Fruit fly (Drosophila melanogaster) whole organism, larva: ENCODE data around the gene Wdr37.

Experiments used
- noc ChIP-seq: fragments of 200-800 bp; sonication (Bioruptor generic); optimal IDR thresholded peaks from 3 replicates; lab custom pipeline; 2019; ENCODE audit warnings: missing biosample characterization, mild to moderate bottlenecking, missing genetic modification characterization, moderate library complexity

Wdr37 gene

DNA sequence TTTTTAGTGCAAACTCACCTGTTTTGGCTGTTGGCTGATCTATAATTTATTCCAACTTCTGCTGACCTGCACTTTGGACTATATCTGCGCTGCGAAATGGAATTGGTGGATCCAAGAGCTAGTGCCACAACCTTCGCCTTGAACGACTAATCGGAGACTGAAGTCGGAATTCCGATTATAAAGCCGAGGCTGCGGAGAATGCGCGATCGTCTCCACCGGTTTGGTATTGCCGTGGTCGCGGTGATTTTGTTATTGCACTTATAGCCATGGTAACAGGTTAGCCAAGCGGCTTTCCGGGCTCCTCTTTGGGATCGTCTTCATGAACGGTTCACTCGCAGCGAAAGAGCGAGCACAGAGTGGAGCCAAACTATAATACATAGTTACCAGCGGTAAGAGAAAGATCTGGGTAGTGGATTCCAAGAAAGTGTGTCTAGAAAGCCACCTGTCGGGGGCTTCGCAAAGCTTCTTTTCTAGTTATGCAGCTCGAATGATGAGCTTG lies 21.5 kb downstream of the Wdr37 start, which contains the start of gene CG7675:
Gene CG7675, minus strand, starts transcription at position 165 of the 499 bp plus-strand sequence.
- no peak for TF ChIP-seq noc (tag; lab: Kevin White, UChicago)

DNA sequence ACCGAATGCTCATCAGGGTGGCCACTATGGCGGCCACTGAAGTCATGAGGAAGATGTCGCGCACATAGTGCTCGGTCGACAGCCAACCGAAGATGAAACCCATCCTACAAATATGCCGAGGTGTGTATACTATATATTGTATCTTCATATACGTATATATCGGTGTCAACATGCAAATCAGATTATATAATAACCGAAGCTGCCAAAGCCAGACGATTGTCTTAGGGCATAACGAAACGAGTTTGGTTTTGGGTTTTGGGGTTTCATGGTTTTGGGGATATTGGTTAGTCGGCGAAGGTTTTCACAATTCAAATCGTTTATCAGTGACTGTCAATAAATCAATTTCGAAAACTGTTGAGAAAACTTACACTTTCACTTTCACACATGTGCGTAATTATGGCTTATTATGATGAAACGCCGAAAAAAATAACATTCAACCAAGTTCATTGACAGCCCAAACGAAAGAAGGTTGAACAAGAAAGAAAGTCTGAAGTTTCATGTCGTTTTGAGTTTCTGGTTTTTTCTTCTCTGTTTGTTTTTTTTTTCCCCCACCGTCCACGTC lies 22.2 kb downstream of the Wdr37 start:
- no peak for TF ChIP-seq noc (tag; lab: Kevin White, UChicago)

DNA sequence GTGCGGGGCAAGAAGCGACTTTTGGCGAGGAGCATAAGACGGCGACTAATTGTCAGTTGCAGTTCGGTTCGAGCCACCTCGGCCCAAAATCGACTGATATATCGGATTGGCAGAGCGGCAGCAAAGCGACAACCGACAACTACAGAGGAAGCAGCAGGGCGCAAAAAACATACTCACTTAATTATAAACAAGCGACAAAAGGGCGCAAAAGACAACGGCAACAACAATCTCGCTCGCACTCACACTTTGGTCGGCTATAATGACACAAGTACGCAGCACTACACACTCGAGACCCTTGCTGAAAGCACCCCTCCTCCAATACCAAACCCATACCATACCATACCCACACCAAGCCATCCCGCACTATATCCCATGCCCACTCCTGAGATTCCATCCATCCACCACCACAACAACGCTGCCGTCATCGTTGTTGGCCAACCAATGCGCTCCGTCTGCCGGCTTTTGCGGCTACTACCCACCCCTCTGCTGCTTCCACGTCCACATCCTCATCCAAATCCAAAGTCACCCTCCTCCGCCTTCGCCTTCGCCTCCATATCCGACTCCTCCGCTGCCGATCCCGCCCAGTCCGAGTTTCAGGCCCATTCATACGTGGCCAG lies 29.7 kb downstream of the Wdr37 start, which contains the start of gene gl:
Gene gl, minus strand, starts transcription at position 51 of the 617 bp plus-strand sequence.
- TF ChIP-seq noc (tag; lab: Kevin White, UChicago) = no peak

DNA sequence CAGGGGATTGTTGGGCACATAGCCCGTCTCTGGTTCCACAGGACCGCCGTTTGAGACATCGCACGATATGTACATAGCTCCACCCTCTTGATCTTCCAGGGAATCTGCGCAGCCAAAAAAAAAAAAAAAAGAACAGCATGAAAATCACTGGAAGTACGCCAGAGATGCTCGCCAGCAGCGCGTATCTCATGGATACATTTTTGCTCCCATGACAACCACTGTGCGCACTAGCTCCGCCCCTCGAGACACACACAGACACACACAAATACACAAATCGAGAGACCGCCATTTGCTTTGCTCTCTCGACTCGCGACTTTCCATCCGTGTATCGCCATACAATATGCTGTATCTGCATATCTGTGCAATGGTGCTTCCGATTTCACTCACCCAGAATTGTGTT lies 31.2 kb downstream of the Wdr37 start:
- no peak for TF ChIP-seq noc (tag; lab: Kevin White, UChicago)

DNA sequence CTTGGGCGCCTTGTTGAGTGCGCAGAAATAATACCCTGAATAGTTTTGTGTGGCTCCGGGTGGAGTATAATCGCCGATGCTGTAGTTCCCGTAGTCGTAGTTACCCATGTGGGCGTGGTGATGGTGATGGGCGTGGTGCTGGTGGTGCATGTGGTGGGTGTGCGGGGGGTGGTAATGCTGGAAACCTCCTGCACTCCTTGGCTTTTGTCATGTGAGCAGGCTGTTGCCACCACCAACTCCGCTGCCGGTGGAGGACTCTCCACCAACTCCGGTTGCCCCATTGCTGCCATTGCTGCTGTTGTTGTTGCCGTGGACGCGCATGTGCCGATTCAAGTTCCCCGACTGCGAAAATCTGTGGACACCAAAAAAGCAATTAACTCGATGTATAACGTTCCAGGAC lies 33.9 kb downstream of the Wdr37 start:
- no peak for TF ChIP-seq noc (tag; lab: Kevin White, UChicago)

DNA sequence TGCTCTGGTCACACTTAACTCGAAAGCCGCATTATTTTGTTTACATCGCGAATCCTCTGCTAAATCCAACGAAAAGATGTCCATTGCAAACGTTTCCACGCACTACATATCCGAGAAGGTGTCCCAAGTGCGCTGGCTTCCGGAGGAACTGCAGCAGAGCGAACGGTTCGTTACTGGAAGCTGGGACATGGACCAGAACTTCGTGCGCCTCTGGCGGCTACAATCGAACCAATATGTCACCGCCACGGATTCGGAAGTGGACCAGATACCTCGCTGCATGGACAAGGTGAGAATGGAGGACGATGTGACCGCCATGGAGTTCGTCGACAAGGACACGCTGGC lies 35.9 kb downstream of the Wdr37 start:
- TF ChIP-seq noc (tag; lab: Kevin White, UChicago) = no peak

DNA sequence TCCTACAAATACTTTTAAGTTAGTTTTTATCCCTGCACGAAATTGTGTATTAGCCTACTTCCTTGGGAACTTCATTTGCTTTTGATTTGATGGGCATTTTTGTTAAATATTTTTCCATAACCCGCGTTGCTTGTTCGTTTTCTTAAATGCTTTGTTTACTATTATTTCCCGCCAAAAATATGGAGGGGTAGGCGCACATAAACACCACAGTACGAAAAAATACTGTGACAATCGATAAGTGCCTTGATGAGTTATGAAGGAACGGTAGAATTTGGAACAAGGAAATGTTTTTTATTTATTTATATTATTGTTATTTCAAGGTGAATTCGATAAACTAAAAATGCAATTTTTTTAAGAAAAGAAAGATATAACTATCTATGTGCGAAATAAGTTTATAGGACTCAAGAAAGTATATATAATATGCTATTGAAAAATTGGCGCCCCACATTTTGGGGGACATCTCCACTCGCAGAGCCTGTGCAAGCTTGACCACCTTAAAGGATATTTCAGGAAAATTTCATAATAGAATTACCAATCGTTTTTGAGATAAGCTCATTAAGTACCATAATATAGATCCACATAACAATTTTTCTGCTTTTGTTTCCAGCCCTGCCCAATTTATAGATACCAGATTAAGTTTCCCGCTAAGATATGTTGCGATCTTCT lies 36.4 kb downstream of the Wdr37 start, which contains the start of the genes WRNexo and Nup43:
Gene WRNexo, minus strand, starts transcription at position 185 of the 666 bp plus-strand sequence.
Gene Nup43, plus strand, starts transcription at position 661 of the 666 bp plus-strand sequence.
- no peak for TF ChIP-seq noc (tag; lab: Kevin White, UChicago)

DNA sequence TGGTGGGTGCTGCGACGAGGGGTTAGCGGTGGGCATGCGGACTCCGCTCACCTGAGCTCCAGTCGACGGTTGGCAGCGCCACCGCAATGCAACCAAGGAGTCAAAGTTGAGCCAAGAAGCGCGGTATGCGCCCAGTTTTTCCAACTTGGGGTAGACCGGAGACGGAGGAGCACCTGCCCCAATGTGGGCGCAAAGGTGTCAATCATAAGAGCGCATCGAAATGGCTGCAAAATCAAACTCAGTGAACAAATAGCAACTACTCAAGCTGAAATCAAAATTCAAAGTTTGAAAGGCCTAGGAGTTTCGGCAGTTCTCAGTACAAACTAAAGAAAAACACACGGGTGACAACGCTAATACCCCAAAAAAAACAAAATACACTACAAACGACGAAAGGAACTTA lies 40.8 kb downstream of the Wdr37 start, which contains the start of gene hmw:
Gene hmw, plus strand, starts transcription at position 301 of the 400 bp plus-strand sequence.
- TF ChIP-seq noc (tag; lab: Kevin White, UChicago) = no peak

DNA sequence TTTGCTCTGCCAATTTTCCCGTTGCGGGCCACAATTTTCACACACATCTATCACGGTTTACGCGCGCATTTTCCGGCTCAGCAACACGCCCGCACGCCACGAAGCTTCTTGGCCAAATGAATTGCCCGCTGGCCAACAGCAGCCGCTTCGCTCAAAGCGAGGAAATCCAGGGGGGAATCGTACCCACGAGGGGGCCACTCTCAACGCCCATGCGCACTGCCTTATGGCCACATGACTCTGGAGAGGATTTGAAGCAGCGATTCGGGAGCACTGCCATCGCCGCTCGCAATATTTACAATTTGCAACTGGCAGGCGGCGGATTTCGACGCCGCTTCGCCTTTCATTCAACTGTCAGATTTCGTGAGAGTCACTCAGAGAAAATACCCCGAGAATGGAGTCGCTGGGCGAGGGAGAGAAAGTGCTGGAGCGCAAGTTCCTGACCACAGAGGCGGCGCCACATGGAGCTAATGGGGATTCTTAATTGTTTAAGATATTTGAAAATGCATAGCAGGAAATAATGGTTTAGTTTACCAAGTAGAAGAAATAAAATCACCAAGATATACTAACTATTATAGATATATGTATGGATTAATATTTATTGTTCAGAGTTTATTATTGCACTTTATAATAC lies 41.8 kb downstream of the Wdr37 start, which contains the start of gene CG15803:
Gene CG15803, minus strand, starts transcription at position 99 of the 631 bp plus-strand sequence.
- no peak for TF ChIP-seq noc (tag; lab: Kevin White, UChicago)

DNA sequence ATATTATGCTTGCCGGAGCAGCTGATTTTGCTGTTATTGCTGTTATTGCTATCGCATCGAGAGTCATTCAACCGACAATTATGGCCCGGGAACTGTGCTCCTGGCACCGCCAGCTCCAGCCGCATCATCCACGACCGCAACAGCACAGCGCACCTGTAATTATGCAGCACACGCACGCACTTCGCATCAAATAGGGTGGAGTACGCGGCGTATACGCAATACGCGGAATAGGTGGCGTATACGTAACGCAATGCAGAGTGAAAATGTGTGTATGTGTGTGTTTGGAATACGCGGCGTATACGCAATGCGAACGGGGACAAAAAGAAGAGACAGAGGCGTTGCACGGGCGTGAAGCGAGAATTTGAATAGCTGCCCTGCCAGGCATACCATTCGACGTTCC lies 46.7 kb downstream of the Wdr37 start:
- no peak for TF ChIP-seq noc (tag; lab: Kevin White, UChicago)
